Fruit fly (Drosophila melanogaster) whole organism, adult: Measurements from ENCODE around the gene Ask1.

ENCODE experiments used
- CG11617 ChIP-seq: fragments of 200-800 bp; sonication (Bioruptor generic); optimal IDR thresholded peaks from 2 replicates; lab custom pipeline; 2017; ENCODE audit warnings: mild to moderate bottlenecking, missing biosample characterization, missing genetic modification reagents, missing genetic modification characterization
- Clk ChIP-seq: fragments of 200-800 bp; sonication (Bioruptor generic); optimal IDR thresholded peaks from 2 replicates; lab custom pipeline; 2017; ENCODE audit warnings: missing biosample characterization, missing genetic modification characterization
- Hr96 ChIP-seq: fragments of 200-800 bp; sonication (Bioruptor generic); optimal IDR thresholded peaks from 2 replicates; lab custom pipeline; 2016; ENCODE audit warnings: missing biosample characterization, missing genetic modification characterization
- Mnt ChIP-seq: fragments of 200-800 bp; sonication (Bioruptor generic); optimal IDR thresholded peaks from 2 replicates; lab custom pipeline; 2016; ENCODE audit warnings: missing biosample characterization, mild to moderate bottlenecking, missing genetic modification characterization
- cnc ChIP-seq, 2 experiments: fragments of >200 bp; optimal IDR thresholded peaks; 2 replicates each; lab custom pipeline; 2017
- kay ChIP-seq: fragments of 200-800 bp; sonication (Bioruptor generic); peaks from one replicate; lab custom pipeline; 2016; ENCODE audit warnings: missing biosample characterization, missing genetic modification characterization, borderline replicate concordance
- pad ChIP-seq: fragments of 200-800 bp; sonication (Bioruptor generic); optimal IDR thresholded peaks from 3 replicates; lab custom pipeline; 2017; ENCODE audit warnings: missing biosample characterization, missing genetic modification characterization, mild to moderate bottlenecking, moderate library complexity, missing genetic modification reagents
- tj ChIP-seq: fragments of 200-800 bp; sonication (Bioruptor generic); optimal IDR thresholded peaks from 3 replicates; lab custom pipeline; 2017; ENCODE audit warnings: missing biosample characterization, mild to moderate bottlenecking, missing genetic modification characterization, moderate library complexity
- toe ChIP-seq: fragments of 200-800 bp; sonication (Bioruptor generic); optimal IDR thresholded peaks from 2 replicates; lab custom pipeline; 2016; ENCODE audit warnings: missing biosample characterization, missing genetic modification characterization

DNA sequence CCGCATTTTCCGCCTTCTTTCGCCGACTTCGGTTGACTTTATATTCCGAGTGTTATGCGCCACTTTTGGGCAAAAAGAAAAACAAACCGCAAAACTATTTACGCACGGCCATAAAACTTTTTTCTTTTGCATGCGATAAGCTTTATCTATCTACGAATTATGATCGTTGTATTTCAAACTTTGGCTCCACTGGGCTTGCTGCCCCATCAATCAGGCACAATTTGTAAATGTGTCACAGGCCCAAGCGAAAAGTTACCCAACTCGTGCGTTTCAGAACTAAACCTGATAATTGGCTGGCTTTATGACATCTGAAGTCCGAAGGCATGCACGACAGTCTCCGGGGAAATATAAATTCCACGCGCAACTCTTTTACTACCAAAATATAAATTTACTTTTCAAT, 45.6 kb upstream of the Ask1 start:
- TF ChIP-seq Hr96 (no peak), CG11617 (GFP tag; lab: Kevin White, UChicago) (no peak), tj (no peak), kay (GFP tag; lab: Kevin White, UChicago) (no peak), toe (GFP tag; lab: Kevin White, UChicago) (no peak), pad (GFP tag; lab: Kevin White, UChicago) (no peak), Clk (GFP tag; lab: Kevin White, UChicago) (no peak), cnc (optimal IDR thresholded peaks at IDR 0.05; lab: Kevin White, UChicago) (no peak), Mnt (no peak)
